Worm (Caenorhabditis elegans): Measurements from ENCODE around the gene Y38F2AR.12.

Gene Y38F2AR.12

ce11 chrIV:2388949-2389495, 23.2 kb downstream of the Y38F2AR.12 start, which contains the start of gene trap-3 (continued):
- TF ChIP-seq ceh-14 (tag; optimal IDR thresholded peaks at IDR 0.05) (peak; percentile 56), ceh-45 (GFP tag; IDR thresholded peaks at IDR 0.05) (no peak), che-1 (tag; optimal IDR thresholded peaks at IDR 0.05) (no peak), Y22D7AL.16 (tag; optimal IDR thresholded peaks at IDR 0.05) (no peak), nhr-11 (tag; optimal IDR thresholded peaks at IDR 0.05) (no peak), ceh-19 (GFP tag; optimal IDR thresholded peaks at IDR 0.05) (no peak), odd-2 (tag; optimal IDR thresholded peaks at IDR 0.05) (no peak), gmeb-2 (tag; optimal IDR thresholded peaks at IDR 0.05) (no peak), sdc-2 (tag; optimal IDR thresholded peaks at IDR 0.05) (peak; percentile 43), hlh-6 (tag; optimal IDR thresholded peaks at IDR 0.05) (no peak), ceh-18 (tag; optimal IDR thresholded peaks at IDR 0.05) (peak; percentile 84), dve-1 (tag; optimal IDR thresholded peaks at IDR 0.05) (peak; percentile 58), ceh-6 (GFP tag; optimal IDR thresholded peaks at IDR 0.05) (peak; percentile 31), C08G9.2 (tag; optimal IDR thresholded peaks at IDR 0.05) (peak; percentile 48), madf-2 (tag; optimal IDR thresholded peaks at IDR 0.05) (peak; percentile 52), unc-3 (GFP tag; conservative IDR thresholded peaks at IDR 0.05) (peak; percentile 34; the same call in 1 of the 2 replicates), unc-3 (tag; optimal IDR thresholded peaks at IDR 0.05) (peak; percentile 28), hlh-30 (tag; optimal IDR thresholded peaks at IDR 0.05; ENCODE audit: insufficient read depth) (peak; percentile 84), F13H6.1 (tag; optimal IDR thresholded peaks at IDR 0.05) (peak; percentile 18), pha-2 (tag; optimal IDR thresholded peaks at IDR 0.05) (no peak), elt-4 (tag; optimal IDR thresholded peaks at IDR 0.05) (no peak), ets-4 (tag; optimal IDR thresholded peaks at IDR 0.05) (peak; percentile 72), unc-55 (GFP tag; optimal IDR thresholded peaks at IDR 0.05) (no peak), pag-3 (tag; optimal IDR thresholded peaks at IDR 0.05; ENCODE audit: borderline replicate concordance) (no peak), ztf-16 (tag; optimal IDR thresholded peaks at IDR 0.05) (peak; percentile 73), fkh-6 (tag; optimal IDR thresholded peaks at IDR 0.05) (no peak), pat-9 (tag; optimal IDR thresholded peaks at IDR 0.05) (peak; percentile 16)

DNA sequence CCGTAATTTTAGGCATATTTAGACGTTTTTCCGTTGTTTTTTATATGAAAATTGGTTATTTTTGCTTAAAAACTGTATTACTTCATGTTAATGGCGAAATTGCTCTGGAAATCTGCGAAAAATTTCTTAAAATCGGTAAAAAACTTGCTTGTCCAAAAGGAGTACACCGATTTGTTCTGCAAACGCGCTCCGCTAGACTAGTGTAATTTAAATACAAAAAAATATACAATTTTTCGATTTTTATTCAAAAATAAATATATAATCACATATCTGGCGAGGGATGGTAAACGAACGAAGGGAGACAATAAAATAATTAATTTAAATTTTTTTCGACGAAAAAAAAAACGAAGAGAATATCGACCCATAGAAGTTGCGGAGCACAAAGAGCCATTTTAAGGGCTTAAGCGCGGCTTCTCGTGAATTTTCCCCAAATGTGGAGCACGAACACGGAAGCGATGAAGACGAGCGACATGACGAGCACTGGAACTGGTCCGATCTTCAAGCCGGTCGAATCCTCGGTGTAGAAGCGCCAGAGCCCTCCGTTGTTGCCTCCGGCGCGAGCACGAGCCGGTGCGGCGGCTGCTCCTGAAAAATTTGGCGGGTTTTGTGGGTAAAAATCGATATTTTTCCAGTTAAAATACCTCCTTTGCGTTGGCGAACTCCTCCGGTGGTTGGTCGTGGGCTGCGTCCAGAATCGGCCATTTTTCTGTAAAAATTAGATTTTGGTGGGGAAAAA, 24.1 kb downstream of the Y38F2AR.12 start, which contains the start of gene sec-61.B:
sec-61.B (minus strand) TSS at position 706 of the 736 bp plus-strand sequence.
- no peak for TF ChIP-seq odd-2 (tag; optimal IDR thresholded peaks at IDR 0.05)
- no peak for TF ChIP-seq ahr-1 (tag; optimal IDR thresholded peaks at IDR 0.05)
- no peak for TF ChIP-seq ceh-18 (tag; optimal IDR thresholded peaks at IDR 0.05)
- TF ChIP-seq ceh-24 (tag; optimal IDR thresholded peaks at IDR 0.05): no peak
- no peak for TF ChIP-seq C08G9.2 (tag; optimal IDR thresholded peaks at IDR 0.05)
- no peak for TF ChIP-seq hlh-15 (tag; optimal IDR thresholded peaks at IDR 0.05)
- no peak for TF ChIP-seq ama-1 (optimal IDR thresholded peaks at IDR 0.05)
- TF ChIP-seq F13H6.1 (tag; optimal IDR thresholded peaks at IDR 0.05): no peak
- TF ChIP-seq Y22D7AL.16 (tag; optimal IDR thresholded peaks at IDR 0.05): no peak
- no peak for TF ChIP-seq fkh-10 (GFP tag; optimal IDR thresholded peaks at IDR 0.05)
- TF ChIP-seq T23F11.4 (GFP tag; optimal IDR thresholded peaks at IDR 0.05): no peak

- TF ChIP-seq pax-1 (tag; optimal IDR thresholded peaks at IDR 0.05): no peak
- TF ChIP-seq hlh-8 (tag; optimal IDR thresholded peaks at IDR 0.05): no peak
- no peak for TF ChIP-seq syd-9 (tag; optimal IDR thresholded peaks at IDR 0.05)
- TF ChIP-seq madf-2 (tag; optimal IDR thresholded peaks at IDR 0.05): no peak
Measured at ce11 chrIV:2383713-2384112, 28.5 kb downstream of the Y38F2AR.12 start, which contains the start of gene Y38F2AR.3. Gene Y38F2AR.3, plus strand, starts transcription at chrIV:2384013.
